Worm (Caenorhabditis elegans) whole organism, L2 larva: ENCODE data around the gene kin-24.
A peak's percentile ranks its signal among the peaks of the same experiment; 100 is the strongest.

Experiments
- C34F6.9 ChIP-seq: fragments of 150-350 bp; optimal IDR thresholded peaks from 2 replicates; lab custom pipeline; 2014; ENCODE audit warnings: missing biosample characterization, missing genetic modification characterization
- F13H6.1 ChIP-seq: sonication (generic microtip); optimal IDR thresholded peaks from 2 replicates; lab custom pipeline; 2016; ENCODE audit warnings: missing genetic modification characterization, missing compliant biosample characterization
- R02D3.7 ChIP-seq: fragments of 150-350 bp; optimal IDR thresholded peaks from 2 replicates; lab custom pipeline; 2014; ENCODE audit warnings: missing biosample characterization, missing genetic modification characterization
- Y55F3AM.14 ChIP-seq: fragments of 200-800 bp; sonication (Bioruptor generic); optimal IDR thresholded peaks from 2 replicates; lab custom pipeline; 2018; ENCODE audit warnings: mild to moderate bottlenecking, missing genetic modification characterization, missing compliant biosample characterization
- ZK546.5 ChIP-seq: sonication (generic microtip); optimal IDR thresholded peaks from 2 replicates; lab custom pipeline; 2017; ENCODE audit warnings: missing biosample characterization, missing genetic modification characterization
- ama-1 ChIP-seq: fragments of 150-350 bp; optimal IDR thresholded peaks from 2 replicates; lab custom pipeline; 2018; ENCODE audit warnings: inconsistent platforms
- blmp-1 ChIP-seq: sonication (generic microtip); optimal IDR thresholded peaks from 2 replicates; lab custom pipeline; 2017; ENCODE audit warnings: missing genetic modification characterization, mild to moderate bottlenecking, missing compliant biosample characterization, antibody characterized with exemption, moderate library complexity; ENCODE audit not compliant: insufficient read depth
- ceh-16 ChIP-seq: fragments of 150-350 bp; optimal IDR thresholded peaks from 2 replicates; lab custom pipeline; 2014; ENCODE audit warnings: missing biosample characterization, missing genetic modification characterization
- ceh-82 ChIP-seq: fragments of 150-350 bp; optimal IDR thresholded peaks from 2 replicates; lab custom pipeline; 2014; ENCODE audit warnings: missing biosample characterization, missing genetic modification characterization
- crh-2 ChIP-seq: sonication (generic microtip); optimal IDR thresholded peaks from 2 replicates; lab custom pipeline; 2017; ENCODE audit warnings: missing biosample characterization, missing genetic modification characterization
- dmd-4 ChIP-seq: sonication (generic microtip); optimal IDR thresholded peaks from 2 replicates; lab custom pipeline; 2017; ENCODE audit warnings: missing biosample characterization, missing genetic modification characterization
- egl-27 ChIP-seq: sonication (generic microtip); optimal IDR thresholded peaks from 3 replicates; lab custom pipeline; 2017; ENCODE audit warnings: missing biosample characterization, missing genetic modification reagents, missing genetic modification characterization
- elt-1 ChIP-seq: fragments of 150-350 bp; optimal IDR thresholded peaks from 2 replicates; lab custom pipeline; 2014; ENCODE audit warnings: missing biosample characterization, missing genetic modification characterization
- elt-3 ChIP-seq: sonication (generic microtip); optimal IDR thresholded peaks from 2 replicates; lab custom pipeline; 2017; ENCODE audit warnings: missing biosample characterization, missing genetic modification characterization
- fos-1 ChIP-seq: fragments of 150-350 bp; optimal IDR thresholded peaks from 2 replicates; lab custom pipeline; 2014; ENCODE audit warnings: missing biosample characterization, missing genetic modification characterization
- gmeb-1 ChIP-seq: fragments of 150-350 bp; optimal IDR thresholded peaks from 2 replicates; lab custom pipeline; 2014; ENCODE audit warnings: missing biosample characterization, missing genetic modification characterization
- lin-11 ChIP-seq: fragments of 150-350 bp; sonication (generic microtip); optimal IDR thresholded peaks from 2 replicates; lab custom pipeline; 2014; ENCODE audit warnings: missing biosample characterization, missing genetic modification characterization, inconsistent platforms, mixed read lengths
- lin-13 ChIP-seq: fragments of 150-350 bp; optimal IDR thresholded peaks from 2 replicates; lab custom pipeline; 2014; ENCODE audit warnings: missing biosample characterization, missing genetic modification reagents, missing genetic modification characterization
- lin-39 ChIP-seq: fragments of 150-350 bp; optimal IDR thresholded peaks from 2 replicates; lab custom pipeline; 2014; ENCODE audit warnings: missing biosample characterization, missing genetic modification reagents, missing genetic modification characterization
- lsy-2 ChIP-seq, 2 experiments: fragments of 150-350 bp in 1 of 2; sonication (generic microtip) in 1 of 2; optimal IDR thresholded peaks; 2 replicates each; lab custom pipeline; 2014 to 2017; ENCODE audit warnings: missing biosample characterization in 2 of 2, missing genetic modification characterization in 2 of 2
- mab-5 ChIP-seq: fragments of 150-350 bp; optimal IDR thresholded peaks from 2 replicates; lab custom pipeline; 2014; ENCODE audit warnings: missing biosample characterization, missing genetic modification characterization
- mdl-1 ChIP-seq, 2 experiments: fragments of 150-350 bp in 1 of 2; sonication (generic microtip) in 1 of 2; optimal IDR thresholded peaks; 2 replicates each; lab custom pipeline; 2017; ENCODE audit warnings: missing biosample characterization in 2 of 2, missing genetic modification characterization in 2 of 2
- nhr-10 ChIP-seq: sonication (generic microtip); optimal IDR thresholded peaks from 2 replicates; lab custom pipeline; 2017; ENCODE audit warnings: missing biosample characterization, missing genetic modification characterization
- nhr-11 ChIP-seq: fragments of 150-350 bp; optimal IDR thresholded peaks from 2 replicates; lab custom pipeline; 2014; ENCODE audit warnings: missing biosample characterization, missing genetic modification characterization
- nhr-12 ChIP-seq: fragments of 150-350 bp; optimal IDR thresholded peaks from 2 replicates; lab custom pipeline; 2014; ENCODE audit warnings: missing biosample characterization, missing genetic modification characterization
- nhr-129 ChIP-seq: fragments of 150-350 bp; optimal IDR thresholded peaks from 2 replicates; lab custom pipeline; 2014; ENCODE audit warnings: missing biosample characterization, missing genetic modification characterization
- nhr-21 ChIP-seq: fragments of 150-350 bp; optimal IDR thresholded peaks from 2 replicates; lab custom pipeline; 2014; ENCODE audit warnings: missing biosample characterization, missing genetic modification characterization
- nhr-23 ChIP-seq: fragments of 150-350 bp; optimal IDR thresholded peaks from 2 replicates; lab custom pipeline; 2014; ENCODE audit warnings: missing biosample characterization, missing genetic modification reagents, missing genetic modification characterization
- nhr-237 ChIP-seq: fragments of 150-350 bp; optimal IDR thresholded peaks from 2 replicates; lab custom pipeline; 2014; ENCODE audit warnings: missing biosample characterization, missing genetic modification characterization
- nhr-25 ChIP-seq: fragments of 150-350 bp; sonication (generic microtip); optimal IDR thresholded peaks from 3 replicates; lab custom pipeline; 2014; ENCODE audit warnings: missing biosample characterization, missing genetic modification characterization
- nhr-6 ChIP-seq: fragments of 150-350 bp; optimal IDR thresholded peaks from 2 replicates; lab custom pipeline; 2014; ENCODE audit warnings: missing biosample characterization, missing genetic modification characterization
- nhr-77 ChIP-seq: fragments of 150-350 bp; optimal IDR thresholded peaks from 2 replicates; lab custom pipeline; 2014; ENCODE audit warnings: missing biosample characterization, missing genetic modification characterization
- peb-1 ChIP-seq: fragments of 150-350 bp; optimal IDR thresholded peaks from 2 replicates; lab custom pipeline; 2014; ENCODE audit warnings: missing biosample characterization, missing genetic modification characterization
- sem-4 ChIP-seq: fragments of 150-350 bp; optimal IDR thresholded peaks from 2 replicates; lab custom pipeline; 2014; ENCODE audit warnings: missing biosample characterization, missing genetic modification reagents, missing genetic modification characterization
- skn-1 ChIP-seq: sonication (generic microtip); optimal IDR thresholded peaks from 2 replicates; lab custom pipeline; 2017; ENCODE audit warnings: missing biosample characterization, missing genetic modification characterization
- sma-3 ChIP-seq: sonication (generic microtip); optimal IDR thresholded peaks from 2 replicates; lab custom pipeline; 2016; ENCODE audit warnings: missing genetic modification reagents, missing genetic modification characterization, missing compliant biosample characterization
- sma-9 ChIP-seq, 2 experiments: fragments of 150-350 bp in 1 of 2; sonication (generic microtip) in 1 of 2; optimal IDR thresholded peaks; 2 replicates each; lab custom pipeline; 2014 to 2016; ENCODE audit warnings: missing genetic modification characterization in 2 of 2, mild to moderate bottlenecking in 1 of 2, missing biosample characterization in 1 of 2, missing compliant biosample characterization in 1 of 2, missing genetic modification reagents in 1 of 2, moderate library complexity in 1 of 2
- snpc-4 ChIP-seq: fragments of 150-350 bp; optimal IDR thresholded peaks from 2 replicates; lab custom pipeline; 2014; ENCODE audit warnings: missing biosample characterization, missing genetic modification characterization
- unc-39 ChIP-seq: fragments of 150-350 bp; optimal IDR thresholded peaks from 2 replicates; lab custom pipeline; 2014; ENCODE audit warnings: missing biosample characterization, missing genetic modification characterization
- unc-55 ChIP-seq: fragments of 150-350 bp; sonication (generic microtip); optimal IDR thresholded peaks from 3 replicates; lab custom pipeline; 2014; ENCODE audit warnings: missing biosample characterization, missing genetic modification reagents, missing genetic modification characterization
- unc-62 ChIP-seq: fragments of 150-350 bp; optimal IDR thresholded peaks from 2 replicates; lab custom pipeline; 2014; ENCODE audit warnings: missing biosample characterization, missing genetic modification reagents, missing genetic modification characterization
- zag-1 ChIP-seq: fragments of 150-350 bp; optimal IDR thresholded peaks from 2 replicates; lab custom pipeline; 2014; ENCODE audit warnings: missing biosample characterization, missing genetic modification characterization
- ztf-11 ChIP-seq: sonication (generic microtip); optimal IDR thresholded peaks from 2 replicates; lab custom pipeline; 2017; ENCODE audit warnings: missing biosample characterization, missing genetic modification characterization
- ztf-4 ChIP-seq: fragments of 150-350 bp; optimal IDR thresholded peaks from 2 replicates; lab custom pipeline; 2014; ENCODE audit warnings: missing biosample characterization, missing genetic modification characterization

The kin-24 gene

ce11 chrIV:9875646-9876045 is 34.8 kb upstream of the kin-24 start:
- TF ChIP-seq mdl-1 (tag; optimal IDR thresholded peaks at IDR 0.05; lab: Kevin White, UChicago): peak in 1 of 2 experiments; percentile 47
- TF ChIP-seq fos-1: peak; percentile 95
- TF ChIP-seq nhr-11: no peak
- TF ChIP-seq nhr-6 (tag; lab: Kevin White, UChicago): no peak
- peak; percentile 81 for TF ChIP-seq nhr-25 (tag; lab: Kevin White, UChicago)
- TF ChIP-seq lsy-2 (tag; optimal IDR thresholded peaks at IDR 0.05; lab: Kevin White, UChicago): peak in 1 of 2 experiments; percentile 38
- no peak for TF ChIP-seq ama-1
- no peak for TF ChIP-seq ztf-11 (tag; lab: Kevin White, UChicago)
- TF ChIP-seq nhr-10 (tag; lab: Kevin White, UChicago): no peak
- TF ChIP-seq zag-1 (tag; lab: Kevin White, UChicago): no peak
- TF ChIP-seq nhr-77 (tag; lab: Kevin White, UChicago): no peak
- TF ChIP-seq nhr-12: no peak
- no peak for TF ChIP-seq skn-1 (tag; lab: Kevin White, UChicago)
- peak; percentile 54 for TF ChIP-seq sma-3 (GFP tag; lab: Kevin White, UChicago)
- peak; percentile 37 for TF ChIP-seq nhr-129
- no peak for TF ChIP-seq F13H6.1 (tag; lab: Kevin White, UChicago)
- TF ChIP-seq nhr-21 (tag; lab: Kevin White, UChicago): peak; percentile 75
- peak; percentile 91 for TF ChIP-seq sma-9 (GFP tag; optimal IDR thresholded peaks at IDR 0.05; lab: Kevin White, UChicago)
- no peak for TF ChIP-seq sma-9 (tag; optimal IDR thresholded peaks at IDR 0.05; lab: Kevin White, UChicago)
- peak; percentile 45 for TF ChIP-seq ztf-4 (tag; lab: Kevin White, UChicago)
- TF ChIP-seq gmeb-1: peak; percentile 40
- no peak for TF ChIP-seq C34F6.9 (tag; lab: Kevin White, UChicago)
- TF ChIP-seq dmd-4 (tag; lab: Kevin White, UChicago): no peak
- no peak for TF ChIP-seq ZK546.5 (tag; lab: Kevin White, UChicago)
- no peak for TF ChIP-seq elt-1 (tag; lab: Kevin White, UChicago)
- peak; percentile 53 for TF ChIP-seq crh-2 (tag; lab: Kevin White, UChicago)
- peak; percentile 79 for TF ChIP-seq blmp-1 (tag; lab: Kevin White, UChicago)

DNA sequence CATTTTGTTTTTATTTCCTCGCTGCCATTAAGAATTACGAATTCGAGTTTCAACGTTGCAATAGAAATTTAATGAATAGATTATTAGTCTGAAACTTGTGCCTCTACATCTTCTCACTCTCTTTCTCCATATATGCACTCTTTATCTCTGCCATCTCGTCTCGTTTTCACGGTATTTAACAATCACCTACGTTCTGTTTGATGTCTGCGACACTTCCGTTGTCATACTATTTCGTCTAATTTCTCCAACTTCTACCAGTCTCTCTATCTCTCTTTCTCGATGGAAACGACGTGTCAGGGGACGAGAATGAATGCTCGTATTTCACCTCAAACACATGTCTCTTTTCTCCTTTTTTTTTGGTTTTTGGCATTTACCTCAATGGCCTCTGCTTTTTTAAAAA is 33.0 kb upstream of the kin-24 start:
- peak; percentile 53 for TF ChIP-seq egl-27 (tag; lab: Kevin White, UChicago)
- TF ChIP-seq blmp-1 (tag; lab: Kevin White, UChicago): peak; percentile 14
- TF ChIP-seq lsy-2 (tag; optimal IDR thresholded peaks at IDR 0.05; lab: Kevin White, UChicago): peak in 1 of 2 experiments; percentile 56
- TF ChIP-seq dmd-4 (tag; lab: Kevin White, UChicago): no peak
- peak; percentile 90 for TF ChIP-seq crh-2 (tag; lab: Kevin White, UChicago)
- no peak for TF ChIP-seq ceh-82 (tag; lab: Kevin White, UChicago)
- TF ChIP-seq unc-55: peak; percentile 69
- TF ChIP-seq gmeb-1: peak; percentile 11
- TF ChIP-seq nhr-129: peak; percentile 78
- peak; percentile 54 for TF ChIP-seq nhr-6 (tag; lab: Kevin White, UChicago)
- TF ChIP-seq sma-9 (GFP tag; optimal IDR thresholded peaks at IDR 0.05; lab: Kevin White, UChicago): peak; percentile 68
- TF ChIP-seq sma-9 (tag; optimal IDR thresholded peaks at IDR 0.05; lab: Kevin White, UChicago): no peak
- no peak for TF ChIP-seq nhr-12
- peak; percentile 73 for TF ChIP-seq F13H6.1 (tag; lab: Kevin White, UChicago)
- peak; percentile 36 for TF ChIP-seq ama-1
- no peak for TF ChIP-seq R02D3.7 (tag; lab: Kevin White, UChicago)
- TF ChIP-seq elt-3 (tag; lab: Kevin White, UChicago): no peak
- no peak for TF ChIP-seq nhr-23 (tag; lab: Kevin White, UChicago)
- no peak for TF ChIP-seq unc-62 (GFP tag; lab: Kevin White, UChicago)
- peak; percentile 25 for TF ChIP-seq nhr-25 (tag; lab: Kevin White, UChicago)
- no peak for TF ChIP-seq ZK546.5 (tag; lab: Kevin White, UChicago)
- no peak for TF ChIP-seq lin-39
- no peak for TF ChIP-seq nhr-11
- no peak for TF ChIP-seq nhr-237 (tag; lab: Kevin White, UChicago)
- TF ChIP-seq mdl-1 (tag; optimal IDR thresholded peaks at IDR 0.05; lab: Kevin White, UChicago): peak in 1 of 2 experiments; percentile 23
- no peak for TF ChIP-seq sem-4 (tag; lab: Kevin White, UChicago)
- no peak for TF ChIP-seq lin-11 (tag; lab: Kevin White, UChicago)
- TF ChIP-seq ztf-11 (tag; lab: Kevin White, UChicago): no peak
- no peak for TF ChIP-seq unc-39
- TF ChIP-seq Y55F3AM.14 (GFP tag; lab: Kevin White, UChicago): no peak
- TF ChIP-seq ztf-4 (tag; lab: Kevin White, UChicago): no peak
- TF ChIP-seq peb-1 (tag; lab: Kevin White, UChicago): no peak
- no peak for TF ChIP-seq nhr-77 (tag; lab: Kevin White, UChicago)
- TF ChIP-seq nhr-21 (tag; lab: Kevin White, UChicago): peak; percentile 39
- TF ChIP-seq snpc-4: no peak
- no peak for TF ChIP-seq mab-5 (tag; lab: Kevin White, UChicago)
- TF ChIP-seq nhr-10 (tag; lab: Kevin White, UChicago): no peak
- TF ChIP-seq ceh-16 (tag; lab: Kevin White, UChicago): peak; percentile 61
- peak; percentile 28 for TF ChIP-seq lin-13
- peak; percentile 64 for TF ChIP-seq fos-1
- TF ChIP-seq C34F6.9 (tag; lab: Kevin White, UChicago): peak; percentile 61
- TF ChIP-seq zag-1 (tag; lab: Kevin White, UChicago): no peak
- peak; percentile 10 for TF ChIP-seq sma-3 (GFP tag; lab: Kevin White, UChicago)
- TF ChIP-seq, all 48 proteins: peak for 19
